Fruit fly (Drosophila melanogaster) whole organism, embryonic: Measurements from ENCODE around the gene ecd.
A peak's percentile ranks its signal among the peaks of the same experiment; 100 is the strongest.

Experiments
- Abd-B ChIP-seq: fragments of 200-800 bp; sonication (Bioruptor generic); optimal IDR thresholded peaks from 2 replicates; lab custom pipeline; 2018; ENCODE audit warnings: missing biosample characterization, mild to moderate bottlenecking, missing genetic modification characterization, moderate library complexity
- Ada2b ChIP-seq: fragments of 200-800 bp; sonication (Bioruptor generic); IDR thresholded peaks from 2 replicates; pipeline ENCODE4 v1.3.6; 2022; ENCODE audit warnings: missing biosample characterization, missing genetic modification characterization
- Atf-2 ChIP-seq: fragments of 200-800 bp; sonication (Bioruptor generic); optimal IDR thresholded peaks from 2 replicates; lab custom pipeline; 2016; ENCODE audit warnings: missing biosample characterization, missing genetic modification characterization
- CG10147 ChIP-seq: fragments of 200-800 bp; sonication (Bioruptor generic); optimal IDR thresholded peaks from 2 replicates; lab custom pipeline; 2019; ENCODE audit warnings: missing biosample characterization, mild to moderate bottlenecking, missing genetic modification characterization, moderate library complexity
- CG10979 ChIP-seq: fragments of 200-800 bp; sonication (Bioruptor generic); optimal IDR thresholded peaks from 2 replicates; lab custom pipeline; 2018; ENCODE audit warnings: missing biosample characterization, mild to moderate bottlenecking, missing genetic modification characterization, moderate library complexity
- CG13624 ChIP-seq: fragments of 200-800 bp; sonication (Bioruptor generic); optimal IDR thresholded peaks from 2 replicates; lab custom pipeline; 2016; ENCODE audit warnings: missing biosample characterization, missing genetic modification characterization
- CG13775 ChIP-seq: fragments of 200-800 bp; sonication (Bioruptor generic); optimal IDR thresholded peaks from 3 replicates; lab custom pipeline; 2017; ENCODE audit warnings: missing biosample characterization, mild to moderate bottlenecking, missing genetic modification characterization
- CG14441 ChIP-seq: fragments of 200-800 bp; sonication (Bioruptor generic); IDR thresholded peaks from 2 replicates; pipeline ENCODE4 v1.3.6; 2022; ENCODE audit warnings: missing biosample characterization, missing genetic modification characterization
- CG15073 ChIP-seq: fragments of 200-800 bp; sonication (Bioruptor generic); optimal IDR thresholded peaks from 2 replicates; lab custom pipeline; 2016; ENCODE audit warnings: missing biosample characterization, missing genetic modification characterization
- CG1603 ChIP-seq: fragments of 200-800 bp; sonication (Bioruptor generic); optimal IDR thresholded peaks from 2 replicates; lab custom pipeline; 2019; ENCODE audit warnings: missing biosample characterization, mild to moderate bottlenecking, missing genetic modification characterization, moderate library complexity
- CG17328 ChIP-seq: fragments of 200-800 bp; sonication (Bioruptor generic); IDR thresholded peaks from 2 replicates; pipeline ENCODE4 v1.3.6; 2022; ENCODE audit warnings: missing biosample characterization, missing genetic modification characterization
- CG17361 ChIP-seq: fragments of 200-800 bp; sonication (Bioruptor generic); IDR thresholded peaks from 3 replicates; pipeline ENCODE4 v1.3.6; 2022; ENCODE audit warnings: missing biosample characterization, missing genetic modification characterization
- CG18262 ChIP-seq: fragments of 200-800 bp; optimal IDR thresholded peaks from 3 replicates; lab custom pipeline; 2019; ENCODE audit warnings: missing biosample characterization, mild to moderate bottlenecking, missing genetic modification characterization, moderate library complexity
- CG18764 ChIP-seq: fragments of 200-800 bp; sonication (Bioruptor generic); optimal IDR thresholded peaks from 3 replicates; lab custom pipeline; 2016; ENCODE audit warnings: missing biosample characterization, missing genetic modification characterization
- CG2120 ChIP-seq: fragments of 200-800 bp; sonication (Bioruptor generic); optimal IDR thresholded peaks from 3 replicates; lab custom pipeline; 2016; ENCODE audit warnings: missing biosample characterization, missing genetic modification characterization
- CG2712 ChIP-seq: fragments of 200-800 bp; optimal IDR thresholded peaks from 3 replicates; lab custom pipeline; 2019; ENCODE audit warnings: missing biosample characterization, mild to moderate bottlenecking, missing genetic modification characterization, moderate library complexity
- CG32772 ChIP-seq: fragments of 200-800 bp; sonication (Bioruptor generic); IDR thresholded peaks from 2 replicates; pipeline ENCODE4 v1.3.6; 2022; ENCODE audit warnings: missing biosample characterization, missing genetic modification characterization
- CG3407 ChIP-seq: fragments of 200-800 bp; sonication (Bioruptor generic); optimal IDR thresholded peaks from 2 replicates; lab custom pipeline; 2018; ENCODE audit warnings: missing biosample characterization, mild to moderate bottlenecking, missing genetic modification characterization
- CG42726 ChIP-seq: fragments of 200-800 bp; sonication (Bioruptor generic); IDR thresholded peaks from 2 replicates; pipeline ENCODE4 v1.3.6; 2022; ENCODE audit warnings: missing biosample characterization, missing genetic modification characterization; ENCODE audit not compliant: partially characterized antibody
- CG4854 ChIP-seq: fragments of 200-800 bp; sonication (Bioruptor generic); optimal IDR thresholded peaks from 2 replicates; lab custom pipeline; 2016; ENCODE audit warnings: missing biosample characterization, missing genetic modification characterization, inconsistent platforms
- CG6175 ChIP-seq: fragments of 200-800 bp; sonication (Bioruptor generic); IDR thresholded peaks from 3 replicates; pipeline ENCODE4 v1.3.6; 2022; ENCODE audit warnings: missing biosample characterization, missing genetic modification characterization
- CG8388 ChIP-seq: fragments of 200-800 bp; sonication (Bioruptor generic); optimal IDR thresholded peaks from 2 replicates; lab custom pipeline; 2019; ENCODE audit warnings: missing biosample characterization, mild to moderate bottlenecking, missing genetic modification characterization, moderate library complexity
- Chrac-16 ChIP-seq: fragments of 200-800 bp; sonication (Bioruptor generic); optimal IDR thresholded peaks from 3 replicates; lab custom pipeline; 2016; ENCODE audit warnings: missing biosample characterization, missing genetic modification characterization
- Dp ChIP-seq: fragments of 200-800 bp; sonication (Bioruptor generic); optimal IDR thresholded peaks from 2 replicates; lab custom pipeline; 2018; ENCODE audit warnings: missing biosample characterization, mild to moderate bottlenecking, missing genetic modification characterization, moderate library complexity
- E2f1 ChIP-seq: fragments of 200-800 bp; sonication (Bioruptor generic); IDR thresholded peaks from 2 replicates; pipeline ENCODE4 v1.3.6; 2022; ENCODE audit warnings: missing biosample characterization, missing genetic modification characterization
- Elba2 ChIP-seq: fragments of 200-800 bp; sonication (Bioruptor generic); optimal IDR thresholded peaks from 3 replicates; lab custom pipeline; 2016; ENCODE audit warnings: missing biosample characterization, missing genetic modification characterization
- Fer1 ChIP-seq: fragments of 200-800 bp; sonication (Bioruptor generic); optimal IDR thresholded peaks from 2 replicates; lab custom pipeline; 2017; ENCODE audit warnings: missing biosample characterization, mild to moderate bottlenecking, missing genetic modification characterization
- HLH3B ChIP-seq: fragments of 200-800 bp; sonication (Bioruptor generic); IDR thresholded peaks from 2 replicates; pipeline ENCODE4 v1.3.6; 2022; ENCODE audit warnings: missing biosample characterization, missing genetic modification characterization
- Med ChIP-seq: fragments of 200-800 bp; sonication (Bioruptor generic); peaks from one replicate; lab custom pipeline; 2016; ENCODE audit warnings: missing biosample characterization, missing genetic modification characterization, mild to moderate bottlenecking, inconsistent platforms, moderate library complexity
- Oli ChIP-seq: fragments of 200-800 bp; sonication (Bioruptor generic); optimal IDR thresholded peaks from 2 replicates; lab custom pipeline; 2018; ENCODE audit warnings: missing biosample characterization, mild to moderate bottlenecking, missing genetic modification characterization, moderate library complexity
- Pdp1 ChIP-seq, 2 experiments: fragments of 200-800 bp; sonication (Bioruptor generic); optimal IDR thresholded peaks; 3 replicates each; lab custom pipeline; 2016; ENCODE audit warnings: missing biosample characterization in 2 of 2, missing genetic modification characterization in 2 of 2, mild to moderate bottlenecking in 1 of 2, moderate library complexity in 1 of 2
- Taf1 ChIP-seq: fragments of 200-800 bp; sonication (Bioruptor generic); IDR thresholded peaks from 2 replicates; pipeline ENCODE4 v1.3.6; 2022; ENCODE audit warnings: missing biosample characterization, missing genetic modification characterization
- Xrp1 ChIP-seq: fragments of 200-800 bp; sonication (Bioruptor generic); IDR thresholded peaks from 2 replicates; pipeline ENCODE4 v1.3.6; 2022; ENCODE audit warnings: missing biosample characterization, missing genetic modification characterization
- ac ChIP-seq: fragments of 200-800 bp; sonication (Bioruptor generic); optimal IDR thresholded peaks from 3 replicates; lab custom pipeline; 2017; ENCODE audit warnings: missing biosample characterization, mild to moderate bottlenecking, missing genetic modification characterization
- amos ChIP-seq: fragments of 200-800 bp; sonication (Bioruptor generic); IDR thresholded peaks from 2 replicates; pipeline ENCODE4 v1.3.6; 2022; ENCODE audit warnings: missing biosample characterization, missing genetic modification characterization; ENCODE audit not compliant: partially characterized antibody
- ara ChIP-seq: fragments of 200-800 bp; sonication (Bioruptor generic); IDR thresholded peaks from 2 replicates; pipeline ENCODE4 v1.3.6; 2022; ENCODE audit warnings: missing biosample characterization, missing genetic modification characterization
- ato ChIP-seq: fragments of 200-800 bp; sonication (Bioruptor generic); IDR thresholded peaks from 2 replicates; pipeline ENCODE4 v1.3.6; 2022; ENCODE audit warnings: missing biosample characterization, missing genetic modification characterization; ENCODE audit not compliant: partially characterized antibody
- bigmax ChIP-seq: fragments of 200-800 bp; sonication (Bioruptor generic); optimal IDR thresholded peaks from 2 replicates; lab custom pipeline; 2018; ENCODE audit warnings: missing biosample characterization, mild to moderate bottlenecking, missing genetic modification characterization
- crc ChIP-seq: fragments of 200-800 bp; sonication (Bioruptor generic); optimal IDR thresholded peaks from 2 replicates; lab custom pipeline; 2016; ENCODE audit warnings: missing biosample characterization, missing genetic modification characterization
- dan ChIP-seq: fragments of 200-800 bp; sonication (Bioruptor generic); IDR thresholded peaks from 2 replicates; pipeline ENCODE4 v1.3.6; 2022; ENCODE audit warnings: missing biosample characterization, missing genetic modification characterization
- danr ChIP-seq: fragments of 200-800 bp; sonication (Bioruptor generic); IDR thresholded peaks from 2 replicates; pipeline ENCODE4 v1.3.6; 2022; ENCODE audit warnings: missing biosample characterization, missing genetic modification characterization
- kay ChIP-seq: fragments of 200-800 bp; sonication (Bioruptor generic); optimal IDR thresholded peaks from 2 replicates; lab custom pipeline; 2016; ENCODE audit warnings: missing biosample characterization, missing genetic modification characterization
- kni ChIP-seq: fragments of 200-800 bp; sonication (Bioruptor generic); optimal IDR thresholded peaks from 3 replicates; lab custom pipeline; 2017; ENCODE audit warnings: mild to moderate bottlenecking, missing biosample characterization, missing genetic modification reagents, missing genetic modification characterization
- oc ChIP-seq: fragments of 200-800 bp; sonication (Bioruptor generic); optimal IDR thresholded peaks from 2 replicates; lab custom pipeline; 2018; ENCODE audit warnings: missing biosample characterization, mild to moderate bottlenecking, missing genetic modification characterization, moderate library complexity
- rib ChIP-seq: fragments of 200-800 bp; sonication (Bioruptor generic); IDR thresholded peaks from 2 replicates; pipeline ENCODE4 v1.3.6; 2022; ENCODE audit warnings: missing biosample characterization, missing genetic modification characterization
- salm ChIP-seq: fragments of 200-800 bp; sonication (Bioruptor generic); optimal IDR thresholded peaks from 2 replicates; lab custom pipeline; 2018; ENCODE audit warnings: missing biosample characterization, mild to moderate bottlenecking, missing genetic modification characterization
- seq ChIP-seq: fragments of 200-800 bp; sonication (Bioruptor generic); IDR thresholded peaks from 2 replicates; pipeline ENCODE4 v1.3.6; 2022; ENCODE audit warnings: missing biosample characterization, missing genetic modification characterization
- slbo ChIP-seq: fragments of 200-800 bp; sonication (Bioruptor generic); IDR thresholded peaks from 2 replicates; pipeline ENCODE4 v1.3.6; 2022; ENCODE audit warnings: missing biosample characterization, missing genetic modification characterization
- trem ChIP-seq: fragments of 200-800 bp; optimal IDR thresholded peaks from 3 replicates; lab custom pipeline; 2019; ENCODE audit warnings: missing biosample characterization, mild to moderate bottlenecking, missing genetic modification characterization, moderate library complexity
- wdn ChIP-seq: fragments of 200-800 bp; sonication (Bioruptor generic); IDR thresholded peaks from 2 replicates; pipeline ENCODE4 v1.3.6; 2022; ENCODE audit warnings: missing biosample characterization, missing genetic modification characterization
- zfh1 ChIP-seq: fragments of 200-800 bp; sonication (Bioruptor generic); IDR thresholded peaks from 3 replicates; pipeline ENCODE4 v1.3.6; 2022; ENCODE audit warnings: missing biosample characterization, missing genetic modification characterization

Gene ecd

dm6 chr3L:2257412-2257862 is 8.2 kb downstream of the ecd start, which contains the start of the genes CG1275 and Elp5 (continued):
- peak; percentile 99 for TF ChIP-seq CG2120 (GFP tag; lab: Kevin White, UChicago)
- peak; percentile 94 for TF ChIP-seq CG10979 (tag; lab: Kevin White, UChicago)
- peak; percentile 99 for TF ChIP-seq rib (GFP tag; lab: Robert Waterston, UW)
- TF ChIP-seq kni (GFP tag; lab: Kevin White, UChicago): peak; percentile 65
- TF ChIP-seq Dp (GFP tag; lab: Kevin White, UChicago): peak; percentile 64
- peak; percentile 97 for TF ChIP-seq oc
- peak; percentile 99 for TF ChIP-seq CG6175 (GFP tag; lab: Robert Waterston, UW)
- peak; percentile 97 for TF ChIP-seq CG4854 (GFP tag; lab: Kevin White, UChicago)
- peak; percentile 99 for TF ChIP-seq CG17361 (GFP tag; lab: Robert Waterston, UW)
- peak; percentile 98 for TF ChIP-seq CG2712 (tag; lab: Kevin White, UChicago)
- TF ChIP-seq bigmax: peak; percentile 75
- peak; percentile 100 for TF ChIP-seq HLH3B (GFP tag; lab: Robert Waterston, UW)
- peak; percentile 100 for TF ChIP-seq CG32772 (GFP tag; lab: Robert Waterston, UW)
- TF ChIP-seq CG3407 (GFP tag; lab: Kevin White, UChicago): peak; percentile 94
- peak; percentile 93 for TF ChIP-seq crc (GFP tag; lab: Kevin White, UChicago)
- TF ChIP-seq slbo (GFP tag; lab: Robert Waterston, UW): peak; percentile 100
- TF ChIP-seq CG1603 (tag; lab: Kevin White, UChicago): peak; percentile 98
- peak; percentile 99 for TF ChIP-seq ara (GFP tag; lab: Robert Waterston, UW)
- TF ChIP-seq amos (GFP tag; lab: Robert Waterston, UW): peak; percentile 27; the same call in 1 of the 2 replicates
- peak; percentile 98 for TF ChIP-seq Abd-B (GFP tag; lab: Kevin White, UChicago)
- TF ChIP-seq dan: peak; percentile 92
- peak; percentile 97 for TF ChIP-seq CG13775
- peak; percentile 99 for TF ChIP-seq seq (GFP tag; lab: Robert Waterston, UW)
- TF ChIP-seq trem: peak; percentile 90
- TF ChIP-seq salm (tag; lab: Kevin White, UChicago): peak; percentile 97
- TF ChIP-seq CG18262 (tag; lab: Kevin White, UChicago): peak; percentile 98
- TF ChIP-seq ato (GFP tag; lab: Robert Waterston, UW): 0 out of 2 replicates have a peak, but pooled peaks have one; percentile 6
- peak; percentile 94 for TF ChIP-seq CG18764 (GFP tag; lab: Kevin White, UChicago)
- TF ChIP-seq Elba2 (GFP tag; lab: Kevin White, UChicago): peak; percentile 84
- peak; percentile 100 for TF ChIP-seq zfh1 (GFP tag; lab: Robert Waterston, UW)
- TF ChIP-seq CG17328 (GFP tag; lab: Robert Waterston, UW): peak; percentile 99
- TF ChIP-seq Taf1 (GFP tag; lab: Robert Waterston, UW): peak; percentile 99
- TF ChIP-seq Chrac-16: peak; percentile 98
- peak; percentile 99 for TF ChIP-seq danr
- peak; percentile 84 for TF ChIP-seq CG15073 (GFP tag; lab: Kevin White, UChicago)
- peak; percentile 97 for TF ChIP-seq Atf-2 (GFP tag; lab: Kevin White, UChicago)
- TF ChIP-seq wdn (GFP tag; lab: Robert Waterston, UW): peak; percentile 99
- peak; percentile 99 for TF ChIP-seq Xrp1 (GFP tag; lab: Robert Waterston, UW)
- peak; percentile 95 for TF ChIP-seq CG10147 (GFP tag; lab: Kevin White, UChicago)
- TF ChIP-seq Med (GFP tag; lab: Kevin White, UChicago): peak; percentile 100
- TF ChIP-seq Fer1 (GFP tag; lab: Kevin White, UChicago): peak; percentile 94
- peak; percentile 98 for TF ChIP-seq Pdp1 (GFP tag; optimal IDR thresholded peaks at IDR 0.05; lab: Kevin White, UChicago)
- TF ChIP-seq CG42726 (GFP tag; lab: Robert Waterston, UW): no peak
- TF ChIP-seq Oli (tag; lab: Kevin White, UChicago): peak; percentile 98
- TF ChIP-seq kay (GFP tag; lab: Kevin White, UChicago): peak; percentile 98
- peak; percentile 96 for TF ChIP-seq CG8388 (GFP tag; lab: Kevin White, UChicago)
- peak; percentile 100 for TF ChIP-seq CG14441 (GFP tag; lab: Robert Waterston, UW)
- peak; percentile 99 for TF ChIP-seq Ada2b (GFP tag; lab: Robert Waterston, UW)
- TF ChIP-seq ac (GFP tag; lab: Kevin White, UChicago): peak; percentile 80
- peak; percentile 97 for TF ChIP-seq CG13624 (GFP tag; lab: Kevin White, UChicago)
- TF ChIP-seq E2f1 (GFP tag; lab: Robert Waterston, UW): peak; percentile 100
